Worm (Caenorhabditis elegans) whole organism, L4/young adult: ENCODE data around the gene hpa-1.

Experiments used
- W03F9.2 ChIP-seq: fragments of 150-350 bp; optimal IDR thresholded peaks from 2 replicates; lab custom pipeline; 2014; ENCODE audit warnings: missing biosample characterization, missing genetic modification characterization
- dao-5 ChIP-seq: sonication (generic microtip); optimal IDR thresholded peaks from 2 replicates; lab custom pipeline; 2016; ENCODE audit warnings: missing genotype, missing genetic modification characterization, moderate library complexity, missing compliant biosample characterization
- him-1 ChIP-seq: sonication (generic microtip); optimal IDR thresholded peaks from 2 replicates; lab custom pipeline; 2016; ENCODE audit warnings: missing genotype, missing genetic modification reagents, missing genetic modification characterization, missing compliant biosample characterization

ce11 chrIV:16220688-16221087, 12.2 kb downstream of the hpa-1 start:
- TF ChIP-seq him-1 (tag; lab: Kevin White, UChicago): no peak
- no peak for TF ChIP-seq W03F9.2 (tag; lab: Kevin White, UChicago)
- TF ChIP-seq dao-5 (tag; lab: Kevin White, UChicago): no peak
